In the genomic region with DNA sequence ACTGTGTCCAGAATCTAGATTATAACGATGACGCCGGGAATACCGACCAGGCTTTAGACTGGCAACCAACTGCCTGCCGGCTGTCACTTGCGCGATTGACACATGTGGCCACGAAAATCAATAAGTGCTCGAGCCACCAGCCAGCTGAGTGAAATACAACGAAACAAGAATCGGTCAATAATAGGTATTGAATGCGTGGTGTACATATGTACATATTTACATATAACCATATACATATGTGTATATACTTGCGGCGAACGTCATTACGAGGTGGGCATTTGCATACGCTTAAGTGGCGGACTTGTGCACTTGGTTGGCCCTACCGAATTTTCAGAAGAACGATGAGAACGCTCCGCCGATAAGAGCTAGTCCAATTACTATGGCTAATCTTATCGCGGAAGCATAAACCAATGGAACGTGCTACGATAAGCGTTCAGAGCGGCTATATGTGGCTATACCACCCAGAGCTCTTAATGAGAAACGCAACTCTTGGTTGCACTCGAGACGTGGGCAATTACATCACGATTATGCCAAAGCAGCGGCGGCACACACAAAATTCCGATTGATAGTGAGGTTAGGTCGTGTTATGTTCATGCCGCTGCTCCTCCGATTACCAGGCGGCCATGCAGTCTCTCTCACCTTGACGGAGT, we compare ENCODE assay signal across 1 fruit fly cellular context.
TF ChIP-seq lines count a peak whose summit lies in the region.

No protein-coding gene starts in this region.

TF ChIP-seq in whole organism, embryonic, 481 proteins besides CTCF, POLR2A, EP300 and RAD21 (continued from another document and continues in another):
- no peak for TF ChIP-seq CG13287 (GFP tag; IDR thresholded peaks at IDR 0.05; lab: Robert Waterston, UW; ENCODE audit: partially characterized antibody)
- no peak for TF ChIP-seq chn (GFP tag; optimal IDR thresholded peaks at IDR 0.05; lab: Kevin White, UChicago)
- TF ChIP-seq CG8388 (GFP tag; optimal IDR thresholded peaks at IDR 0.05; lab: Kevin White, UChicago): no peak
- TF ChIP-seq CG12219 (GFP tag; optimal IDR thresholded peaks at IDR 0.05; lab: Kevin White, UChicago): peak; percentile 1
- TF ChIP-seq gsb (GFP tag; IDR thresholded peaks at IDR 0.05; lab: Robert Waterston, UW): no peak
- no peak for TF ChIP-seq sob (GFP tag; IDR thresholded peaks at IDR 0.05; lab: Robert Waterston, UW)
- no peak for TF ChIP-seq Ets97D (GFP tag; optimal IDR thresholded peaks at IDR 0.05; lab: Kevin White, UChicago)
- TF ChIP-seq CG4854 (GFP tag; optimal IDR thresholded peaks at IDR 0.05; lab: Kevin White, UChicago): no peak
- no peak for TF ChIP-seq vvl (GFP tag; IDR thresholded peaks at IDR 0.05; lab: Robert Waterston, UW)
- TF ChIP-seq sc (optimal IDR thresholded peaks at IDR 0.05; lab: Kevin White, UChicago): no peak
- no peak for TF ChIP-seq sc (GFP tag; optimal IDR thresholded peaks at IDR 0.05; lab: Kevin White, UChicago)
- no peak for TF ChIP-seq jing (GFP tag; optimal IDR thresholded peaks at IDR 0.05; lab: Kevin White, UChicago)
- TF ChIP-seq CG11085 (GFP tag; IDR thresholded peaks at IDR 0.05; lab: Robert Waterston, UW): no peak
- TF ChIP-seq CG8765 (GFP tag; IDR thresholded peaks at IDR 0.05; lab: Robert Waterston, UW): no peak
- no peak for TF ChIP-seq CG3838 (GFP tag; optimal IDR thresholded peaks at IDR 0.05; lab: Kevin White, UChicago)
- TF ChIP-seq prd (optimal IDR thresholded peaks at IDR 0.05; lab: Kevin White, UChicago): no peak
- TF ChIP-seq prd (GFP tag; IDR thresholded peaks at IDR 0.05; lab: Robert Waterston, UW): no peak
- TF ChIP-seq h (optimal IDR thresholded peaks at IDR 0.05; lab: Kevin White, UChicago): no peak
- TF ChIP-seq CG7786 (GFP tag; optimal IDR thresholded peaks at IDR 0.05; lab: Kevin White, UChicago): no peak
- TF ChIP-seq CG17912 (GFP tag; optimal IDR thresholded peaks at IDR 0.05; lab: Kevin White, UChicago): no peak
- no peak for TF ChIP-seq CG14667 (GFP tag; IDR thresholded peaks at IDR 0.05; lab: Robert Waterston, UW)
- TF ChIP-seq CG6854 (GFP tag; optimal IDR thresholded peaks at IDR 0.05; lab: Kevin White, UChicago): no peak
- no peak for TF ChIP-seq pita (GFP tag; optimal IDR thresholded peaks at IDR 0.05; lab: Kevin White, UChicago)
- TF ChIP-seq Hsf (GFP tag; optimal IDR thresholded peaks at IDR 0.05; lab: Kevin White, UChicago): no peak
- no peak for TF ChIP-seq CG9727 (GFP tag; optimal IDR thresholded peaks at IDR 0.05; lab: Kevin White, UChicago)
- 0 out of 4 replicates have a peak, but pooled peaks have one; percentile 7 for TF ChIP-seq chinmo (GFP tag; IDR thresholded peaks at IDR 0.05; lab: Robert Waterston, UW; ENCODE audit: partially characterized antibody)
- TF ChIP-seq CG15601 (tag; optimal IDR thresholded peaks at IDR 0.05; lab: Kevin White, UChicago): peak; percentile 77
- peak; percentile 31 for TF ChIP-seq Fer1 (GFP tag; optimal IDR thresholded peaks at IDR 0.05; lab: Kevin White, UChicago)
- no peak for TF ChIP-seq CG17361 (GFP tag; IDR thresholded peaks at IDR 0.05; lab: Robert Waterston, UW)
- no peak for TF ChIP-seq sima (GFP tag; optimal IDR thresholded peaks at IDR 0.05; lab: Kevin White, UChicago)
- no peak for TF ChIP-seq Dbx (GFP tag; IDR thresholded peaks at IDR 0.05; lab: Robert Waterston, UW)
- TF ChIP-seq amos (GFP tag; IDR thresholded peaks at IDR 0.05; lab: Robert Waterston, UW; ENCODE audit: partially characterized antibody): no peak
- no peak for TF ChIP-seq aop (GFP tag; IDR thresholded peaks at IDR 0.05; lab: Robert Waterston, UW)
- TF ChIP-seq pho (GFP tag; optimal IDR thresholded peaks at IDR 0.05; lab: Kevin White, UChicago): no peak
- TF ChIP-seq CG10366 (GFP tag; IDR thresholded peaks at IDR 0.05; lab: Robert Waterston, UW): no peak; the same call in 1 of the 2 replicates
- TF ChIP-seq CG32767 (GFP tag; IDR thresholded peaks at IDR 0.05; lab: Robert Waterston, UW): no peak
- TF ChIP-seq Trl (optimal IDR thresholded peaks at IDR 0.05; lab: Kevin White, UChicago): no peak
- no peak for TF ChIP-seq Trl (GFP tag; optimal IDR thresholded peaks at IDR 0.05; lab: Kevin White, UChicago)
- no peak for TF ChIP-seq CG11695 (GFP tag; IDR thresholded peaks at IDR 0.05; lab: Robert Waterston, UW)
- no peak for TF ChIP-seq CG18764 (GFP tag; optimal IDR thresholded peaks at IDR 0.05; lab: Kevin White, UChicago)
- TF ChIP-seq CG12104 (GFP tag; optimal IDR thresholded peaks at IDR 0.05; lab: Kevin White, UChicago): peak; percentile 27
- no peak for TF ChIP-seq Eip74EF (GFP tag; optimal IDR thresholded peaks at IDR 0.05; lab: Kevin White, UChicago)
- peak; percentile 13 for TF ChIP-seq B-H2 (GFP tag; optimal IDR thresholded peaks at IDR 0.05; lab: Kevin White, UChicago)
- no peak for TF ChIP-seq CG13123 (GFP tag; optimal IDR thresholded peaks at IDR 0.05; lab: Kevin White, UChicago)
- no peak for TF ChIP-seq dan (GFP tag; IDR thresholded peaks at IDR 0.05; lab: Robert Waterston, UW)
- TF ChIP-seq cato (GFP tag; optimal IDR thresholded peaks at IDR 0.05; lab: Kevin White, UChicago; ENCODE audit: borderline replicate concordance): no peak
- TF ChIP-seq CG12769 (tag; optimal IDR thresholded peaks at IDR 0.05; lab: Kevin White, UChicago): no peak
- TF ChIP-seq tin (GFP tag; optimal IDR thresholded peaks at IDR 0.05; lab: Kevin White, UChicago): no peak
- no peak for TF ChIP-seq tgo (GFP tag; IDR thresholded peaks at IDR 0.05; lab: Robert Waterston, UW)
- no peak for TF ChIP-seq btn (GFP tag; optimal IDR thresholded peaks at IDR 0.05; lab: Kevin White, UChicago)
- no peak for TF ChIP-seq Sox102F (GFP tag; optimal IDR thresholded peaks at IDR 0.05; lab: Kevin White, UChicago)
- no peak for TF ChIP-seq salm (tag; optimal IDR thresholded peaks at IDR 0.05; lab: Kevin White, UChicago)
- TF ChIP-seq CG6254 (GFP tag; optimal IDR thresholded peaks at IDR 0.05; lab: Kevin White, UChicago): no peak
- no peak for TF ChIP-seq hth (optimal IDR thresholded peaks at IDR 0.05; lab: Kevin White, UChicago)
- no peak for TF ChIP-seq toy (GFP tag; IDR thresholded peaks at IDR 0.05; lab: Robert Waterston, UW)
- TF ChIP-seq CG10274 (GFP tag; optimal IDR thresholded peaks at IDR 0.05; lab: Kevin White, UChicago): no peak
- no peak for TF ChIP-seq p53 (GFP tag; optimal IDR thresholded peaks at IDR 0.05; lab: Kevin White, UChicago)
- TF ChIP-seq CG9932 (GFP tag; IDR thresholded peaks at IDR 0.05; lab: Robert Waterston, UW): no peak
- TF ChIP-seq Bdp1 (GFP tag; optimal IDR thresholded peaks at IDR 0.05; lab: Kevin White, UChicago): no peak
- no peak for TF ChIP-seq ato (GFP tag; IDR thresholded peaks at IDR 0.05; lab: Robert Waterston, UW; ENCODE audit: partially characterized antibody)
- TF ChIP-seq CG3847 (GFP tag; IDR thresholded peaks at IDR 0.05; lab: Robert Waterston, UW): no peak
- TF ChIP-seq sim (GFP tag; IDR thresholded peaks at IDR 0.05; lab: Robert Waterston, UW): no peak
- TF ChIP-seq CG11456 (GFP tag; IDR thresholded peaks at IDR 0.05; lab: Robert Waterston, UW): no peak
- no peak for TF ChIP-seq HLH54F (GFP tag; optimal IDR thresholded peaks at IDR 0.05; lab: Kevin White, UChicago)
- no peak for TF ChIP-seq CG6272 (GFP tag; IDR thresholded peaks at IDR 0.05; lab: Robert Waterston, UW)
- TF ChIP-seq wdn (GFP tag; IDR thresholded peaks at IDR 0.05; lab: Robert Waterston, UW): no peak
- TF ChIP-seq Dll (GFP tag; IDR thresholded peaks at IDR 0.05; lab: Robert Waterston, UW; ENCODE audit: partially characterized antibody): no peak
- no peak for TF ChIP-seq CG14860 (GFP tag; IDR thresholded peaks at IDR 0.05; lab: Robert Waterston, UW; ENCODE audit: partially characterized antibody)
- no peak for TF ChIP-seq Mrtf (GFP tag; IDR thresholded peaks at IDR 0.05; lab: Robert Waterston, UW)
- TF ChIP-seq jigr1 (GFP tag; IDR thresholded peaks at IDR 0.05; lab: Robert Waterston, UW): no peak
- peak; percentile 11; the same call in 1 of the 2 replicates for TF ChIP-seq E2f2 (GFP tag; IDR thresholded peaks at IDR 0.05; lab: Robert Waterston, UW)
- no peak for TF ChIP-seq CG1832 (GFP tag; optimal IDR thresholded peaks at IDR 0.05; lab: Kevin White, UChicago)
- peak; percentile 35 for TF ChIP-seq nerfin-1 (tag; optimal IDR thresholded peaks at IDR 0.05; lab: Kevin White, UChicago)
- no peak for TF ChIP-seq CG1647 (GFP tag; optimal IDR thresholded peaks at IDR 0.05; lab: Kevin White, UChicago)
- no peak for TF ChIP-seq CG12744 (GFP tag; optimal IDR thresholded peaks at IDR 0.05; lab: Kevin White, UChicago)
- no peak for TF ChIP-seq Sox100B (GFP tag; optimal IDR thresholded peaks at IDR 0.05; lab: Kevin White, UChicago)
- TF ChIP-seq CG30020 (tag; optimal IDR thresholded peaks at IDR 0.05; lab: Kevin White, UChicago): no peak
- no peak for TF ChIP-seq CG43689 (GFP tag; IDR thresholded peaks at IDR 0.05; lab: Robert Waterston, UW)
- no peak for TF ChIP-seq Kr (GFP tag; optimal IDR thresholded peaks at IDR 0.05; lab: Kevin White, UChicago)
- TF ChIP-seq CG11093 (GFP tag; IDR thresholded peaks at IDR 0.05; lab: Robert Waterston, UW): peak; percentile 10; the same call in 1 of the 3 replicates
- TF ChIP-seq Antp (GFP tag; optimal IDR thresholded peaks at IDR 0.05; lab: Kevin White, UChicago): no peak
- TF ChIP-seq gem (tag; optimal IDR thresholded peaks at IDR 0.05; lab: Kevin White, UChicago): peak; percentile 16
- no peak for TF ChIP-seq CG17385 (GFP tag; optimal IDR thresholded peaks at IDR 0.05; lab: Kevin White, UChicago)
- no peak for TF ChIP-seq CG8478 (optimal IDR thresholded peaks at IDR 0.05; lab: Kevin White, UChicago)
- TF ChIP-seq da (GFP tag; optimal IDR thresholded peaks at IDR 0.05; lab: Kevin White, UChicago): no peak
- TF ChIP-seq Ptx1 (GFP tag; IDR thresholded peaks at IDR 0.05; lab: Robert Waterston, UW): no peak
- TF ChIP-seq CG12659 (GFP tag; optimal IDR thresholded peaks at IDR 0.05; lab: Kevin White, UChicago): no peak
- TF ChIP-seq CG10431 (GFP tag; optimal IDR thresholded peaks at IDR 0.05; lab: Kevin White, UChicago): peak; percentile 49
- no peak for TF ChIP-seq HLH4C (GFP tag; IDR thresholded peaks at IDR 0.05; lab: Robert Waterston, UW; ENCODE audit: partially characterized antibody)
- no peak for TF ChIP-seq B-H1 (GFP tag; IDR thresholded peaks at IDR 0.05; lab: Robert Waterston, UW)
- no peak for TF ChIP-seq CG6175 (GFP tag; IDR thresholded peaks at IDR 0.05; lab: Robert Waterston, UW)
- TF ChIP-seq CG13296 (GFP tag; optimal IDR thresholded peaks at IDR 0.05; lab: Kevin White, UChicago): peak; percentile 44
- TF ChIP-seq CG9817 (tag; optimal IDR thresholded peaks at IDR 0.05; lab: Kevin White, UChicago): no peak
- TF ChIP-seq gfzf (GFP tag; optimal IDR thresholded peaks at IDR 0.05; lab: Kevin White, UChicago): no peak
- peak; percentile 72 for TF ChIP-seq mirr (GFP tag; optimal IDR thresholded peaks at IDR 0.05; lab: Kevin White, UChicago)
- no peak for TF ChIP-seq CG17802 (tag; optimal IDR thresholded peaks at IDR 0.05; lab: Kevin White, UChicago)
- TF ChIP-seq Lim3 (GFP tag; IDR thresholded peaks at IDR 0.05; lab: Robert Waterston, UW): no peak
- no peak for TF ChIP-seq NFAT (GFP tag; IDR thresholded peaks at IDR 0.05; lab: Robert Waterston, UW)
- no peak for TF ChIP-seq CG14050 (GFP tag; IDR thresholded peaks at IDR 0.05; lab: Robert Waterston, UW)
- TF ChIP-seq CG34422 (GFP tag; IDR thresholded peaks at IDR 0.05; lab: Robert Waterston, UW): no peak
- TF ChIP-seq NC2α (GFP tag; optimal IDR thresholded peaks at IDR 0.05; lab: Kevin White, UChicago): no peak
- TF ChIP-seq crp (GFP tag; optimal IDR thresholded peaks at IDR 0.05; lab: Kevin White, UChicago): no peak
- TF ChIP-seq gro (GFP tag; optimal IDR thresholded peaks at IDR 0.05; lab: Kevin White, UChicago): no peak
- TF ChIP-seq CG13775 (GFP tag; optimal IDR thresholded peaks at IDR 0.05; lab: Kevin White, UChicago): no peak
- no peak for TF ChIP-seq Dip3 (GFP tag; optimal IDR thresholded peaks at IDR 0.05; lab: Kevin White, UChicago)
- no peak for TF ChIP-seq Adf1 (GFP tag; IDR thresholded peaks at IDR 0.05; lab: Robert Waterston, UW)
- TF ChIP-seq bcd (GFP tag; optimal IDR thresholded peaks at IDR 0.05; lab: Kevin White, UChicago): no peak
- no peak for TF ChIP-seq grau (tag; optimal IDR thresholded peaks at IDR 0.05; lab: Kevin White, UChicago)
- TF ChIP-seq danr (GFP tag; IDR thresholded peaks at IDR 0.05; lab: Robert Waterston, UW): no peak
- TF ChIP-seq trem (tag; optimal IDR thresholded peaks at IDR 0.05; lab: Kevin White, UChicago): no peak
- TF ChIP-seq dati (GFP tag; IDR thresholded peaks at IDR 0.05; lab: Robert Waterston, UW): no peak
- no peak for TF ChIP-seq Nf-YC (tag; optimal IDR thresholded peaks at IDR 0.05; lab: Kevin White, UChicago)
- peak; percentile 46 for TF ChIP-seq CG1529 (GFP tag; optimal IDR thresholded peaks at IDR 0.05; lab: Kevin White, UChicago)
- no peak for TF ChIP-seq cg (GFP tag; optimal IDR thresholded peaks at IDR 0.05; lab: Kevin White, UChicago)
- no peak for TF ChIP-seq ssp (GFP tag; IDR thresholded peaks at IDR 0.05; lab: Robert Waterston, UW)
- TF ChIP-seq sd (tag; optimal IDR thresholded peaks at IDR 0.05; lab: Kevin White, UChicago): peak; percentile 67
- TF ChIP-seq CG2678 (tag; optimal IDR thresholded peaks at IDR 0.05; lab: Kevin White, UChicago): peak; percentile 35
- TF ChIP-seq yki (optimal IDR thresholded peaks at IDR 0.05; lab: Kevin White, UChicago): no peak
- TF ChIP-seq Nf-YB (GFP tag; optimal IDR thresholded peaks at IDR 0.05; lab: Kevin White, UChicago): no peak
- peak; percentile 77 for TF ChIP-seq CG33557 (GFP tag; optimal IDR thresholded peaks at IDR 0.05; lab: Kevin White, UChicago)
- TF ChIP-seq Dad (GFP tag; optimal IDR thresholded peaks at IDR 0.05; lab: Kevin White, UChicago): no peak
- no peak for TF ChIP-seq CG1024 (GFP tag; IDR thresholded peaks at IDR 0.05; lab: Robert Waterston, UW)
- peak; percentile 12 for TF ChIP-seq CG16863 (GFP tag; optimal IDR thresholded peaks at IDR 0.05; lab: Kevin White, UChicago)
- peak; percentile 33 for TF ChIP-seq fd64A (GFP tag; optimal IDR thresholded peaks at IDR 0.05; lab: Kevin White, UChicago)
- no peak for TF ChIP-seq insv (GFP tag; optimal IDR thresholded peaks at IDR 0.05; lab: Kevin White, UChicago)
- TF ChIP-seq GATAe (GFP tag; conservative IDR thresholded peaks at IDR 0.05; lab: Robert Waterston, UW): peak; percentile 71
- TF ChIP-seq CG7839 (tag; optimal IDR thresholded peaks at IDR 0.05; lab: Kevin White, UChicago): no peak
- no peak for TF ChIP-seq grn (GFP tag; optimal IDR thresholded peaks at IDR 0.05; lab: Kevin White, UChicago)
- TF ChIP-seq NK7.1 (GFP tag; optimal IDR thresholded peaks at IDR 0.05; lab: Kevin White, UChicago): no peak
- TF ChIP-seq fu2 (GFP tag; optimal IDR thresholded peaks at IDR 0.05; lab: Kevin White, UChicago): no peak
- no peak for TF ChIP-seq dysf (GFP tag; IDR thresholded peaks at IDR 0.05; lab: Robert Waterston, UW)
- no peak for TF ChIP-seq slbo (GFP tag; IDR thresholded peaks at IDR 0.05; lab: Robert Waterston, UW)
